Worm (Caenorhabditis elegans) whole organism, L4/young adult: ENCODE results near the gene K05F6.8.

ENCODE experiments used
- W03F9.2 ChIP-seq: fragments of 150-350 bp; optimal IDR thresholded peaks from 2 replicates; lab custom pipeline; 2014; ENCODE audit warnings: missing biosample characterization, missing genetic modification characterization
- dao-5 ChIP-seq: sonication (generic microtip); optimal IDR thresholded peaks from 2 replicates; lab custom pipeline; 2016; ENCODE audit warnings: missing genotype, missing genetic modification characterization, moderate library complexity, missing compliant biosample characterization
- him-1 ChIP-seq: sonication (generic microtip); optimal IDR thresholded peaks from 2 replicates; lab custom pipeline; 2016; ENCODE audit warnings: missing genotype, missing genetic modification reagents, missing genetic modification characterization, missing compliant biosample characterization

Gene K05F6.8

ce11 chrII:1567646-1568045, at the start of gene K05F6.8:
TSS of gene K05F6.8 (minus strand) at chrII:1567746.
- TF ChIP-seq him-1 (tag; lab: Kevin White, UChicago) (no peak), W03F9.2 (no peak), dao-5 (tag; lab: Kevin White, UChicago) (no peak)

DNA sequence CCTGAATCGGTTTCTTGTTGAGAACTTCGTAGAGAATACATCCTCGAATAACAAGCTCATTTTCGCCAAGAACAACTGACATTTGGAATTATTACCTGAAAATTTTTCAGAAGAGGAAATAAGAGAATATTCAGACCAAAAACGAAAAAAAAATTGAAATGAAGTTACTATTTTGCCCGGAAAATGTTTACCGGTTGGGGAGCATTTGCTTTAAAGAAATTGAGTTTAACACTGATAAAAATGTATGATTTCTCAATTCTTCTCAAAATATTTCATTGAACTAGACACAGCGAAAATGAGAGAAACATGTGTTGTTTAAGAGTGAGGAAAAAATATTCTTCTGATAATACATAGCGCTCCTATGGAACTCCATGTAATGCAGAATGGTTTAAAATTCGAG, 48.8 kb upstream of the K05F6.8 start, which contains the start of gene fbxa-165:
TSS of gene fbxa-165 (minus strand) at position 101 of the 400 bp plus-strand sequence.
- TF ChIP-seq him-1 (tag; lab: Kevin White, UChicago), result no peak
- TF ChIP-seq W03F9.2, result no peak
- TF ChIP-seq dao-5 (tag; lab: Kevin White, UChicago), result no peak

ce11 chrII:1613972-1614371, 46.4 kb upstream of the K05F6.8 start, which contains the start of gene fbxa-164:
TSS of gene fbxa-164 (minus strand) at chrII:1614072.
- TF ChIP-seq dao-5 (tag; lab: Kevin White, UChicago), result no peak
- no peak for TF ChIP-seq W03F9.2
- TF ChIP-seq him-1 (tag; lab: Kevin White, UChicago), result no peak

ce11 chrII:1610630-1611029, 43.1 kb upstream of the K05F6.8 start, which contains the start of gene fbxa-163:
TSS of gene fbxa-163 (minus strand) at chrII:1610730.
- no peak for TF ChIP-seq him-1 (tag; lab: Kevin White, UChicago)
- TF ChIP-seq dao-5 (tag; lab: Kevin White, UChicago), result no peak
- TF ChIP-seq W03F9.2, result no peak

- TF ChIP-seq him-1 (tag; lab: Kevin White, UChicago) (no peak), dao-5 (tag; lab: Kevin White, UChicago) (no peak), W03F9.2 (no peak)
Measured at ce11 chrII:1608915-1609314, 41.4 kb upstream of the K05F6.8 start.

DNA sequence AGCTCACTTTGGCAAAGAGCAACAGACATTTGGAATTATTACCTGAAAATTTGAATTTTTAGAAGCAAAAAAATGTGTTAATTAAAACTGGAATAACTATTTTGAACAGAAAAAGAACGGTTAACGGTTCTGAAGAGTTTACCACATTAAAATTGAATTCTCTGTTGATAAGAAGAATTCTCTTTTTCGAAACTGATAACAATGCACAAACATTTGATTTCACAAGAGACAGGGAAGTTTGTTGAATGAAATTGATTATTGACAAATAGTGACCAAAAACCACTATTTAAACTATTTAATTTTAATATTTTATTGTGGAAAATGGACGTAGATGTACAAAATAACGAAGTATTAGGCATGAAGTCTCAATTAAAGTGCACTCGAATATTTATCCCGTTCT, 40.0 kb upstream of the K05F6.8 start:
- no peak for TF ChIP-seq him-1 (tag; lab: Kevin White, UChicago)
- TF ChIP-seq dao-5 (tag; lab: Kevin White, UChicago), result no peak

DNA sequence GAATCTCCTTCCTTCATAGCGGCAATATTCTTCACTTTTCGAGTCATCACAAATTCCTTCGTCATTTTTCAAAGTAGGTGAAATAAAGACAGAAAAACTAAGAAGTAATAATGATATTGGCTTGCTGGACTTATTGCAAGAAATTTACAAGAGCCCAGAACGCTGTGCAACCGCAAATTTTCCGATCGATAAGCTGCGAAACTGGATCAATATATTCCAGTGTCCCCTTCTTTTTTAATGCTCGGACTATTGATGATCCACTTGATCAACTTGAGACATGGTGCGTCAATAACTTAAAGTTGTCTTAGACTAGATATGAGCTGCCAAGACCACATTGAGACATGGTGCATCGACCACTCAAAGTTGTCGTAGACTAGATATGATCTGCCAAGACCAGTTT, 38.5 kb upstream of the K05F6.8 start, which contains the start of gene bath-33:
TSS of gene bath-33 (minus strand) at position 101 of the 400 bp plus-strand sequence.
- TF ChIP-seq dao-5 (tag; lab: Kevin White, UChicago), result no peak
- TF ChIP-seq him-1 (tag; lab: Kevin White, UChicago), result no peak
- no peak for TF ChIP-seq W03F9.2

DNA sequence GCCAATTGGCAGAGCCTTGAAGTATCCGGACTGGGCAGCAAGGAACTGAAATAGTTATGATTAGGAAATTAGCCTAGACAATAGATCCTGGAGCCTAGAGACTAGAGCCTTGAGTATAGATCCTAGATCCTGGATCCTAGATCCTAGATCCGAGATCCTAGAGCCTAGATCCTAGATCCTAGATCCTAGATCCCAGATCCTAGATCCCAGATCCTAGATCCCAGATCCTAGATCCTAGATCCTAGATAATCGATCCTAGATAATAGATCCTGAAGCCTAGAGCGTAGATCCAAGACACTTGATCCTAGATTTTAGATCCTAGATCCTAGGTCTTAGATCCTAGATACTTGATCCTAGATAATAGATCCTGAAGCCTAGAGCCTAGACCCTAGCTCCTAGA, 37.5 kb upstream of the K05F6.8 start:
- TF ChIP-seq W03F9.2 (no peak), dao-5 (tag; lab: Kevin White, UChicago) (no peak), him-1 (tag; lab: Kevin White, UChicago) (no peak)

DNA sequence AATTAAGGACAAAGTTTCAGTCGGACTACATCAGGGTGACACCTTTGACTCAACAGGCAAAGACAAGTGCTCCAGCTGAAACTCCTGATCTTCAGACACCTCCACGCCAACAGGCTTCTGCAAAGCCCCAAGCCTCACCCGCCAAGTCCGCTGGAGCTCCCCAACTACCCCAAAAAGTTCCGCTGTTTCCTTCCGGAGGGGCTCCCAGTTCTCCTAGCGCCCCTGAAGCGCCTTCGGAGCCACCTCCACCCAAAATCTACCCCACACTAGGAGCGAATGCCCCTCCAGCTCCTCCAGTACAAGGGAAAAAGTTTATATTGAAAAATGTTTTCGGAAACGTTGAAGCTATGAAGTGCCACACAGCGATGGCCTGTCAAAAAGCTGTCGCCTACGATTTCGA, 35.5 kb upstream of the K05F6.8 start:
- TF ChIP-seq dao-5 (tag; lab: Kevin White, UChicago), result no peak
- no peak for TF ChIP-seq W03F9.2
- TF ChIP-seq him-1 (tag; lab: Kevin White, UChicago), result no peak

DNA sequence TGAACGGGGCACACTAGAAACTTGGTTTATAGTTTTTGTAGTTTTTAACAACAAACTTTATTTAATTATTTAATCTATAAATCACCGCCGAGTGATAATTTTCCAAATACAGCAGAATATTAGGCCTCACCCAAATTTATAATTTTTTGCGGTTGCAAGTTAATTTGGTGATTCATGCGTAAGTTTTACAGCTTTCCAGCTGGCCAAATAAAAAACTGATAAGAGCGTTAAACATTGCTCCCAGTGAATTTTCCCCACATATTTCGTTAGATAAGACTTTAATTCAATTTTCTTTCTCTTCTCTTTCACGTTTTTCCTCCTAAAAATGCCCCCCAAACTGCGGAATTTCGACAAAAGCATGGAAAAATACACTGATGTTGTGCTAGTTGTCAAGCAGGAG, 34.0 kb upstream of the K05F6.8 start, which contains the start of gene bath-47:
TSS of gene bath-47 (plus strand) at position 305 of the 400 bp plus-strand sequence.
- TF ChIP-seq W03F9.2, result no peak
- TF ChIP-seq him-1 (tag; lab: Kevin White, UChicago), result no peak
- TF ChIP-seq dao-5 (tag; lab: Kevin White, UChicago), result no peak

- no peak for TF ChIP-seq dao-5 (tag; lab: Kevin White, UChicago)
- TF ChIP-seq him-1 (tag; lab: Kevin White, UChicago), result no peak
- no peak for TF ChIP-seq W03F9.2
Measured at ce11 chrII:1600661-1601060, 33.1 kb upstream of the K05F6.8 start, which contains the start of gene bath-26. TSS of gene bath-26 (minus strand) at chrII:1600761.

ce11 chrII:1597101-1598088, 29.8 kb upstream of the K05F6.8 start, which contains the start of gene bath-46:
TSS of gene bath-46 (plus strand) at chrII:1597906.
- no peak for TF ChIP-seq dao-5 (tag; lab: Kevin White, UChicago)
- no peak for TF ChIP-seq him-1 (tag; lab: Kevin White, UChicago)
- no peak for TF ChIP-seq W03F9.2

DNA sequence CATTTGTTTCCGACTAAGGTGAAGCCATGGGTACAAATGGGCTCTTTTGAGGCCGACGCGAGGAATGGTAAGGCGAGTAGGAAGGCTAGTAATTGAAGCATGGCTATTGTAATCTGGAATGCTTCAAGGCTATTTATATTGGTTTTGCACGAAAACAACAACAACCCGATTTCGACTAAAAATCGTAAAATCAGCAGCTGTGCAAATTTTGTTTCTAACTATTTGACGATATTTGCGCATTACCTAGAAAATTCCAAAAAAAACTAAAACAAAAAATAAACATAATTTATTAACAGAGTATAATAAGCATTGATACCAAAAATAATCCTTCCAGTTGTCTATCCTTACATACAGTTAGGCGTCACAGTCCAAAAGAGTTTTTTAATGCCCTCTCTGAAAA, 27.6 kb upstream of the K05F6.8 start, which contains the start of gene clec-20:
TSS of gene clec-20 (minus strand) at position 101 of the 400 bp plus-strand sequence.
- TF ChIP-seq him-1 (tag; lab: Kevin White, UChicago), result no peak
- TF ChIP-seq dao-5 (tag; lab: Kevin White, UChicago), result no peak
- TF ChIP-seq W03F9.2, result no peak

- no peak for TF ChIP-seq dao-5 (tag; lab: Kevin White, UChicago)
- TF ChIP-seq W03F9.2, result no peak
- no peak for TF ChIP-seq him-1 (tag; lab: Kevin White, UChicago)
Measured at ce11 chrII:1589845-1590244, 22.3 kb upstream of the K05F6.8 start, which contains the start of gene T07H3.7. TSS of gene T07H3.7 (minus strand) at chrII:1589945.
